Fruit fly (Drosophila melanogaster): ENCODE results near the gene dls.
A peak's percentile ranks its signal among the peaks of the same experiment; 100 is the strongest.

Gene dls

dm6 chr3L:16175628-16176263 lies 25.4 kb upstream of the dls start:
- TF ChIP-seq CG3919 (GFP tag; optimal IDR thresholded peaks at IDR 0.05), result peak; percentile 84
- 0 out of 3 replicates have a peak, but pooled peaks have one; percentile 17 for TF ChIP-seq eg (GFP tag; IDR thresholded peaks at IDR 0.05)
- peak; percentile 68 for TF ChIP-seq vri (GFP tag; optimal IDR thresholded peaks at IDR 0.05)
- peak; percentile 70 for TF ChIP-seq CG10631 (GFP tag; optimal IDR thresholded peaks at IDR 0.05)
- TF ChIP-seq dsx (GFP tag; optimal IDR thresholded peaks at IDR 0.05; ENCODE audit: poor library complexity, severe bottlenecking), result peak; percentile 77
- peak; percentile 57 for TF ChIP-seq Lpt (GFP tag; optimal IDR thresholded peaks at IDR 0.05)
- no peak for TF ChIP-seq Hr38 (GFP tag; optimal IDR thresholded peaks at IDR 0.05)
- TF ChIP-seq Ets21C (GFP tag; optimal IDR thresholded peaks at IDR 0.05), result peak; percentile 73
- TF ChIP-seq salr (GFP tag; optimal IDR thresholded peaks at IDR 0.05), result peak; percentile 15 to 58
- TF ChIP-seq Sox15 (GFP tag; optimal IDR thresholded peaks at IDR 0.05), result peak; percentile 63
- no peak; the same call in 1 of the 2 replicates for TF ChIP-seq CG11294 (GFP tag; IDR thresholded peaks at IDR 0.05)
- TF ChIP-seq Eip75B (GFP tag; optimal IDR thresholded peaks at IDR 0.05), result peak; percentile 87
- peak; percentile 60 for TF ChIP-seq CG1621 (tag; optimal IDR thresholded peaks at IDR 0.05)
- TF ChIP-seq fd85E (GFP tag; optimal IDR thresholded peaks at IDR 0.05), result peak; percentile 52
- peak; percentile 79 for TF ChIP-seq pdm3 (GFP tag; optimal IDR thresholded peaks at IDR 0.05)
- TF ChIP-seq CG9139 (GFP tag; optimal IDR thresholded peaks at IDR 0.05), result peak; percentile 70
- TF ChIP-seq CG8319 (GFP tag; optimal IDR thresholded peaks at IDR 0.05), result peak; percentile 56
- TF ChIP-seq esn (GFP tag; optimal IDR thresholded peaks at IDR 0.05), result peak; percentile 90
- peak; percentile 86 for TF ChIP-seq CG6792 (GFP tag; optimal IDR thresholded peaks at IDR 0.05)
- TF ChIP-seq Smox (GFP tag; optimal IDR thresholded peaks at IDR 0.05), result peak; percentile 85
- TF ChIP-seq fkh (GFP tag; optimal IDR thresholded peaks at IDR 0.05), result no peak
- TF ChIP-seq fd59A (GFP tag; optimal IDR thresholded peaks at IDR 0.05), result peak; percentile 74
- peak; percentile 87 for TF ChIP-seq CG8632 (GFP tag; optimal IDR thresholded peaks at IDR 0.05)
- peak; percentile 67 for TF ChIP-seq CG11762 (GFP tag; optimal IDR thresholded peaks at IDR 0.05; ENCODE audit: insufficient read depth)
- no peak for TF ChIP-seq Eip93F (GFP tag; optimal IDR thresholded peaks at IDR 0.05)
- peak; percentile 91 for TF ChIP-seq topi (GFP tag; optimal IDR thresholded peaks at IDR 0.05)
- TF ChIP-seq CG10669 (GFP tag; optimal IDR thresholded peaks at IDR 0.05), result peak; percentile 84
- TF ChIP-seq CG34406 (GFP tag; optimal IDR thresholded peaks at IDR 0.05), result peak; percentile 85
- TF ChIP-seq Blimp-1 (GFP tag; optimal IDR thresholded peaks at IDR 0.05), result peak; percentile 54
- peak; percentile 82 for TF ChIP-seq CG6808 (GFP tag; optimal IDR thresholded peaks at IDR 0.05)
- TF ChIP-seq cyc (GFP tag; optimal IDR thresholded peaks at IDR 0.05), result peak; percentile 80
- TF ChIP-seq CG6163 (GFP tag; IDR thresholded peaks at IDR 0.05), result peak; percentile 85
- TF ChIP-seq Sox102F (GFP tag; optimal IDR thresholded peaks at IDR 0.05), result peak; percentile 87
- peak; percentile 69 for TF ChIP-seq spab (GFP tag; optimal IDR thresholded peaks at IDR 0.05)
- TF ChIP-seq CG6854 (GFP tag; optimal IDR thresholded peaks at IDR 0.05), result peak; percentile 13
- peak; percentile 80 for TF ChIP-seq OdsH (GFP tag; optimal IDR thresholded peaks at IDR 0.05)
- TF ChIP-seq CG15336 (GFP tag; IDR thresholded peaks at IDR 0.05), result peak; percentile 58
- TF ChIP-seq svp (GFP tag), result peak; percentile 99
- no peak for TF ChIP-seq dac (GFP tag; optimal IDR thresholded peaks at IDR 0.05)
- TF ChIP-seq Hr4 (GFP tag; optimal IDR thresholded peaks at IDR 0.05), result peak; percentile 60
- TF ChIP-seq acj6 (GFP tag; optimal IDR thresholded peaks at IDR 0.05), result peak; percentile 80
- TF ChIP-seq ss (GFP tag; optimal IDR thresholded peaks at IDR 0.05), result peak; percentile 76 to 84
- TF ChIP-seq CG6276 (GFP tag; optimal IDR thresholded peaks at IDR 0.05), result peak; percentile 6
- peak; percentile 43 for TF ChIP-seq CG16779 (tag; optimal IDR thresholded peaks at IDR 0.05)
- peak; percentile 76 for TF ChIP-seq lz (GFP tag; optimal IDR thresholded peaks at IDR 0.05)
- peak; percentile 73 for TF ChIP-seq Hr39 (GFP tag; optimal IDR thresholded peaks at IDR 0.05)
- peak; percentile 41 for TF ChIP-seq Gug (GFP tag; IDR thresholded peaks at IDR 0.05)
- peak; percentile 89 for TF ChIP-seq Ets96B (tag; optimal IDR thresholded peaks at IDR 0.05)
- peak; percentile 98 for TF ChIP-seq Eip78C (GFP tag)
- peak; percentile 74 for TF ChIP-seq CG7368 (GFP tag; optimal IDR thresholded peaks at IDR 0.05)
- peak; percentile 86 for TF ChIP-seq CG3032 (tag; optimal IDR thresholded peaks at IDR 0.05)
